Worm (Caenorhabditis elegans) whole organism, L3 larva: ENCODE data around the gene gcy-22.

Source experiments
- R02D3.7 ChIP-seq: fragments of 150-350 bp; optimal IDR thresholded peaks from 2 replicates; lab custom pipeline; 2014; ENCODE audit warnings: missing biosample characterization, missing genetic modification characterization
- aly-2 ChIP-seq: fragments of 150-350 bp; optimal IDR thresholded peaks from 2 replicates; lab custom pipeline; 2014; ENCODE audit warnings: missing biosample characterization, missing genetic modification characterization
- ceh-28 ChIP-seq: fragments of 150-350 bp; optimal IDR thresholded peaks from 2 replicates; lab custom pipeline; 2014; ENCODE audit warnings: missing biosample characterization, missing genetic modification reagents, missing genetic modification characterization
- ceh-82 ChIP-seq: fragments of 150-350 bp; optimal IDR thresholded peaks from 2 replicates; lab custom pipeline; 2014; ENCODE audit warnings: missing biosample characterization, missing genetic modification characterization
- ceh-9 ChIP-seq: sonication (generic microtip); optimal IDR thresholded peaks from 2 replicates; lab custom pipeline; 2018; ENCODE audit warnings: missing biosample characterization, missing genetic modification characterization
- daf-12 ChIP-seq: fragments of 150-350 bp; optimal IDR thresholded peaks from 2 replicates; lab custom pipeline; 2014; ENCODE audit warnings: missing biosample characterization, missing genetic modification reagents, missing genetic modification characterization
- egl-5 ChIP-seq: fragments of 150-350 bp; optimal IDR thresholded peaks from 2 replicates; lab custom pipeline; 2017; ENCODE audit warnings: missing biosample characterization, missing genetic modification reagents, missing genetic modification characterization, inconsistent platforms
- elt-1 ChIP-seq: fragments of 150-350 bp; optimal IDR thresholded peaks from 2 replicates; lab custom pipeline; 2014; ENCODE audit warnings: missing biosample characterization, missing genetic modification characterization
- elt-2 ChIP-seq: sonication (generic microtip); optimal IDR thresholded peaks from 2 replicates; lab custom pipeline; 2016; ENCODE audit warnings: missing genetic modification reagents, mild to moderate bottlenecking, missing genetic modification characterization, missing compliant biosample characterization
- elt-3 ChIP-seq, 3 experiments: fragments of 150-350 bp in 1 of 3; sonication (generic microtip) in 2 of 3; optimal IDR thresholded peaks; 2 replicates in 2 of 3; 4 replicates in 1 of 3; lab custom pipeline; 2014 to 2017; ENCODE audit warnings: missing biosample characterization in 3 of 3, missing genetic modification characterization in 3 of 3
- fkh-10 ChIP-seq: sonication (generic microtip); optimal IDR thresholded peaks from 2 replicates; lab custom pipeline; 2017; ENCODE audit warnings: missing biosample characterization, missing genetic modification reagents, missing genetic modification characterization
- hmg-11 ChIP-seq: sonication (generic microtip); optimal IDR thresholded peaks from 2 replicates; lab custom pipeline; 2016; ENCODE audit warnings: missing genetic modification characterization, missing compliant biosample characterization
- jun-1 ChIP-seq: fragments of 150-350 bp; optimal IDR thresholded peaks from 2 replicates; lab custom pipeline; 2014; ENCODE audit warnings: missing biosample characterization, missing genetic modification reagents, missing genetic modification characterization
- lin-15B ChIP-seq: fragments of 150-350 bp; optimal IDR thresholded peaks from 2 replicates; lab custom pipeline; 2014; ENCODE audit warnings: missing biosample characterization, missing genetic modification characterization
- lin-39 ChIP-seq: fragments of 150-350 bp; optimal IDR thresholded peaks from 2 replicates; lab custom pipeline; 2018; ENCODE audit warnings: missing biosample characterization, missing genetic modification reagents, missing genetic modification characterization
- lsy-12 ChIP-seq: sonication (generic microtip); optimal IDR thresholded peaks from 2 replicates; lab custom pipeline; 2016; ENCODE audit warnings: mild to moderate bottlenecking, missing genetic modification characterization, missing compliant biosample characterization
- mdl-1 ChIP-seq: fragments of 150-350 bp; optimal IDR thresholded peaks from 2 replicates; lab custom pipeline; 2014; ENCODE audit warnings: missing biosample characterization, missing genetic modification characterization
- mml-1 ChIP-seq: fragments of 150-350 bp; sonication (generic microtip); optimal IDR thresholded peaks from 3 replicates; lab custom pipeline; 2014; ENCODE audit warnings: missing biosample characterization, missing genetic modification characterization
- nfya-1 ChIP-seq: sonication (generic microtip); optimal IDR thresholded peaks from 2 replicates; lab custom pipeline; 2017; ENCODE audit warnings: missing genetic modification characterization, mild to moderate bottlenecking, missing compliant biosample characterization, antibody characterized with exemption, moderate library complexity; ENCODE audit not compliant: insufficient read depth
- nhr-11 ChIP-seq: fragments of 150-350 bp; optimal IDR thresholded peaks from 2 replicates; lab custom pipeline; 2014; ENCODE audit warnings: missing biosample characterization, missing genetic modification characterization
- nhr-12 ChIP-seq: fragments of 150-350 bp; optimal IDR thresholded peaks from 2 replicates; lab custom pipeline; 2014; ENCODE audit warnings: missing biosample characterization, missing genetic modification characterization
- nhr-237 ChIP-seq: fragments of 150-350 bp; optimal IDR thresholded peaks from 2 replicates; lab custom pipeline; 2014; ENCODE audit warnings: missing biosample characterization, missing genetic modification characterization
- nhr-67 ChIP-seq: fragments of 150-350 bp; optimal IDR thresholded peaks from 2 replicates; lab custom pipeline; 2014; ENCODE audit warnings: missing biosample characterization, missing genetic modification characterization
- nhr-76 ChIP-seq: fragments of 150-350 bp; sonication (generic microtip); optimal IDR thresholded peaks from 5 replicates; lab custom pipeline; 2014; ENCODE audit warnings: missing biosample characterization, missing genetic modification characterization
- pqm-1 ChIP-seq: fragments of 150-350 bp; optimal IDR thresholded peaks from 2 replicates; lab custom pipeline; 2017; ENCODE audit warnings: missing biosample characterization, missing genetic modification characterization, inconsistent platforms
- skn-1 ChIP-seq: fragments of 150-350 bp; optimal IDR thresholded peaks from 2 replicates; lab custom pipeline; 2014; ENCODE audit warnings: missing biosample characterization, missing genetic modification characterization
- snpc-4 ChIP-seq: fragments of 150-350 bp; optimal IDR thresholded peaks from 2 replicates; lab custom pipeline; 2014; ENCODE audit warnings: missing biosample characterization, missing genetic modification characterization
- zag-1 ChIP-seq: fragments of 150-350 bp; optimal IDR thresholded peaks from 2 replicates; lab custom pipeline; 2014; ENCODE audit warnings: missing biosample characterization, missing genetic modification characterization
- ztf-11 ChIP-seq: fragments of 150-350 bp; optimal IDR thresholded peaks from 2 replicates; lab custom pipeline; 2014; ENCODE audit warnings: missing biosample characterization, missing genetic modification characterization
- ztf-4 ChIP-seq: fragments of 150-350 bp; optimal IDR thresholded peaks from 2 replicates; lab custom pipeline; 2014; ENCODE audit warnings: missing biosample characterization, missing genetic modification characterization

The gcy-22 gene

DNA sequence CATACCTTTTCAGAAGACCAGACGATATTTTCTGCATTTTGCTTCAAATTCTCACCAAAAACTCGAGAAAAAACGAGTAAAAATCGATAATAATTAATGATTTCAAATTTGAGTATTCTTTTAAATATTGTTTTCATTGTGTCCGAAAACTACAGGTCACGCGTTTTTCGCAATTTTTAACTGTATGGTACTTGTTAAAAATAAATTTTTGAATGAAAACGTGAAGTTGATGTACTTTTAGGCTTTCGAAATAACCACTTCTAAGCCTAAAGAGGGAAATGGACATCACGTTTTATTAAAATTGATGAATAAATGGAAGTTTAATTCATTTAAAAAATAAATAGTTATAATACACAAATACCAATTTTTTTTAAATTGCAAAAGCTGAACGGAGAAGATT, 22.0 kb downstream of the gcy-22 start, which contains the start of gene Y44A6D.5:
Gene Y44A6D.5, minus strand, starts transcription at position 101 of the 400 bp plus-strand sequence.
- TF ChIP-seq ceh-82 (tag; lab: Kevin White, UChicago) (no peak), nhr-67 (tag; lab: Kevin White, UChicago) (no peak), fkh-10 (GFP tag; lab: Kevin White, UChicago) (no peak), lsy-12 (tag; lab: Kevin White, UChicago) (no peak), elt-3 (tag; optimal IDR thresholded peaks at IDR 0.05; lab: Kevin White, UChicago) (no peak), ztf-4 (tag; lab: Kevin White, UChicago) (no peak), skn-1 (tag; lab: Kevin White, UChicago) (no peak), hmg-11 (tag; lab: Kevin White, UChicago) (no peak), ceh-9 (tag; lab: Kevin White, UChicago) (no peak), mdl-1 (tag; lab: Kevin White, UChicago) (no peak), ztf-11 (tag; lab: Kevin White, UChicago) (no peak)

ce11 chrV:20797918-20798317, 26.9 kb downstream of the gcy-22 start, which contains the start of gene sdf-9:
TSS of gene sdf-9 (plus strand) at chrV:20798218.
- TF ChIP-seq skn-1 (tag; lab: Kevin White, UChicago) (no peak), hmg-11 (tag; lab: Kevin White, UChicago) (no peak), daf-12 (tag; lab: Kevin White, UChicago) (no peak), lin-39 (tag; lab: Kevin White, UChicago) (no peak), nhr-11 (no peak), mml-1 (tag; lab: Kevin White, UChicago) (no peak), jun-1 (tag; lab: Kevin White, UChicago) (no peak), R02D3.7 (tag; lab: Kevin White, UChicago) (no peak), pqm-1 (tag; lab: Kevin White, UChicago) (no peak), ceh-28 (tag; lab: Kevin White, UChicago) (no peak), nfya-1 (no peak), elt-1 (tag; lab: Kevin White, UChicago) (no peak)

- TF ChIP-seq elt-2 (tag; lab: Kevin White, UChicago) (peak; percentile 53), mdl-1 (tag; lab: Kevin White, UChicago) (no peak), lin-39 (tag; lab: Kevin White, UChicago) (peak; percentile 45), nfya-1 (peak; percentile 42)
Measured at ce11 chrV:20793761-20794160, 31.1 kb downstream of the gcy-22 start.

DNA sequence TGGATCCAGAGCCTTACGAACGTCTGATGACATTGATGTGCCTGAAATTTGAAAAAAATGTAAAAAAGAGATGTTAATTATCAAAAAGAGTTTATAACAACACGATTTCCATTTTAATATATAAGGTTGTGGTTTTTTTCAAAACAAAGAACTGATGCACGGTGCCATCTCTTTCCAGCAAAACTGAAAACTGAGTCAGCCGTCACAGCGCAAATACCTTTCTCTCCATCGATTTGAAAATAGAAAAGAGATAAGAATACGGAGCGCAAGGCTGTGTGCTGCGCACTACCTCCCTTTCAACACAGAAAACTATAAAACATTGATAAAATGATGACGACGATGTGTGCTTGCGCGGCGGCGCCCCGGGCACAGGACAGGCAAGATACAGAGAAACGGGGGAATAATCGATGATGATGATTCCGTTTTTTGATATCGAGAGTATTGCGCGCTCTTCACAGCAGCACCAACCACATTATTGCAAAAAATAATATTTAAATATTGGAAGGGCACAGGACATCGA, 32.4 kb downstream of the gcy-22 start, which contains the start of gene Y44A6D.3:
Gene Y44A6D.3, minus strand, starts transcription at position 51 of the 520 bp plus-strand sequence.
- TF ChIP-seq ceh-9 (tag; lab: Kevin White, UChicago): no peak
- no peak for TF ChIP-seq nhr-76 (tag; lab: Kevin White, UChicago)
- TF ChIP-seq ceh-28 (tag; lab: Kevin White, UChicago): no peak
- TF ChIP-seq pqm-1 (tag; lab: Kevin White, UChicago): peak; percentile 43
- TF ChIP-seq elt-2 (tag; lab: Kevin White, UChicago): peak; percentile 68
- no peak for TF ChIP-seq lsy-12 (tag; lab: Kevin White, UChicago)
- TF ChIP-seq jun-1 (tag; lab: Kevin White, UChicago): no peak
- no peak for TF ChIP-seq daf-12 (tag; lab: Kevin White, UChicago)
- TF ChIP-seq, all 47 proteins: peak for 2

ce11 chrV:20790616-20791015, 34.2 kb downstream of the gcy-22 start:
- TF ChIP-seq mml-1 (tag; lab: Kevin White, UChicago): no peak
- TF ChIP-seq ceh-82 (tag; lab: Kevin White, UChicago): peak; percentile 24
- TF ChIP-seq, all 47 proteins: peak for 1

- TF ChIP-seq jun-1 (tag; lab: Kevin White, UChicago) (no peak), aly-2 (no peak)
- TF ChIP-seq, all 47 proteins: peak for 0
Measured at ce11 chrV:20790011-20790410, 34.9 kb downstream of the gcy-22 start, which contains the start of gene Y44A6D.1. TSS of gene Y44A6D.1 (minus strand) at chrV:20790033.

- TF ChIP-seq mdl-1 (tag; lab: Kevin White, UChicago): peak; percentile 19
- no peak for TF ChIP-seq zag-1
- TF ChIP-seq snpc-4 (tag; lab: Kevin White, UChicago): peak; percentile 38
- TF ChIP-seq nhr-237 (tag; lab: Kevin White, UChicago): no peak
- no peak for TF ChIP-seq lin-15B
- no peak for TF ChIP-seq egl-5 (tag; lab: Kevin White, UChicago)
- TF ChIP-seq pqm-1 (tag; lab: Kevin White, UChicago): no peak
- peak; percentile 29 for TF ChIP-seq hmg-11 (tag; lab: Kevin White, UChicago)
- peak; percentile 76 for TF ChIP-seq nfya-1
- TF ChIP-seq ceh-28 (tag; lab: Kevin White, UChicago): peak; percentile 1
- peak; percentile 6 for TF ChIP-seq skn-1 (tag; lab: Kevin White, UChicago)
- TF ChIP-seq lin-39 (tag; lab: Kevin White, UChicago): peak; percentile 79
- TF ChIP-seq nhr-12 (tag; lab: Kevin White, UChicago): no peak
- peak; percentile 89 for TF ChIP-seq fkh-10 (GFP tag; lab: Kevin White, UChicago)
Measured at ce11 chrV:20789105-20789504, 35.8 kb downstream of the gcy-22 start, which contains the start of gene tpan-1. TSS of gene tpan-1 (plus strand) at chrV:20789502.
